Fruit fly (Drosophila melanogaster) whole organism, pupa: ENCODE data around the gene ine.

Source experiments
- CG10348 ChIP-seq: fragments of 200-800 bp; sonication (Bioruptor generic); IDR thresholded peaks from 2 replicates; pipeline ENCODE4 v1.3.6; 2022; ENCODE audit warnings: missing biosample characterization, missing genetic modification characterization
- CG12605 ChIP-seq: fragments of 200-800 bp; sonication (Bioruptor generic); IDR thresholded peaks from 2 replicates; pipeline ENCODE4 v1.3.6; 2022; ENCODE audit warnings: missing biosample characterization, missing genetic modification characterization
- CG13204 ChIP-seq: fragments of 200-800 bp; sonication (Bioruptor generic); optimal IDR thresholded peaks from 2 replicates; lab custom pipeline; 2018; ENCODE audit warnings: missing biosample characterization, mild to moderate bottlenecking, missing genetic modification characterization, moderate library complexity
- CG14655 ChIP-seq: fragments of 200-800 bp; sonication (Bioruptor generic); optimal IDR thresholded peaks from 3 replicates; lab custom pipeline; 2017; ENCODE audit warnings: mild to moderate bottlenecking, missing biosample characterization, missing genetic modification reagents, missing genetic modification characterization
- CG15710 ChIP-seq: fragments of 200-800 bp; sonication (Bioruptor generic); optimal IDR thresholded peaks from 2 replicates; lab custom pipeline; 2018; ENCODE audit warnings: missing biosample characterization, mild to moderate bottlenecking, missing genetic modification characterization, moderate library complexity
- CG32121 ChIP-seq: fragments of 200-800 bp; sonication (Bioruptor generic); IDR thresholded peaks from 2 replicates; pipeline ENCODE4 v1.3.6; 2022; ENCODE audit warnings: missing biosample characterization, missing genetic modification characterization
- CG34367 ChIP-seq: fragments of 200-800 bp; sonication (Bioruptor generic); optimal IDR thresholded peaks from 2 replicates; lab custom pipeline; 2018; ENCODE audit warnings: missing biosample characterization, mild to moderate bottlenecking, missing genetic modification characterization
- CG4496 ChIP-seq: fragments of 200-800 bp; sonication (Bioruptor generic); IDR thresholded peaks from 3 replicates; pipeline ENCODE4 v1.3.6; 2022; ENCODE audit warnings: missing biosample characterization, missing genetic modification characterization
- CG8159 ChIP-seq: fragments of 200-800 bp; sonication (Bioruptor generic); optimal IDR thresholded peaks from 3 replicates; lab custom pipeline; 2018; ENCODE audit warnings: missing biosample characterization, mild to moderate bottlenecking, missing genetic modification characterization, moderate library complexity
- CG8301 ChIP-seq: fragments of 200-800 bp; sonication (Bioruptor generic); optimal IDR thresholded peaks from 2 replicates; lab custom pipeline; 2018; ENCODE audit warnings: missing biosample characterization, mild to moderate bottlenecking, missing genetic modification characterization
- CG9948 ChIP-seq: fragments of 200-800 bp; sonication (Bioruptor generic); optimal IDR thresholded peaks from 2 replicates; lab custom pipeline; 2018; ENCODE audit warnings: missing biosample characterization, mild to moderate bottlenecking, missing genetic modification characterization, moderate library complexity
- D1 ChIP-seq: fragments of 200-800 bp; sonication (Bioruptor generic); optimal IDR thresholded peaks from 2 replicates; lab custom pipeline; 2018; ENCODE audit warnings: missing biosample characterization, mild to moderate bottlenecking, missing genetic modification characterization, moderate library complexity
- EcR ChIP-seq: fragments of 200-800 bp; sonication (Bioruptor generic); optimal IDR thresholded peaks from 3 replicates; lab custom pipeline; 2019; ENCODE audit warnings: missing biosample characterization, missing genetic modification characterization, mild to moderate bottlenecking, moderate library complexity, missing genetic modification reagents
- Ets98B ChIP-seq: fragments of 200-800 bp; sonication (Bioruptor generic); IDR thresholded peaks from 2 replicates; pipeline ENCODE4 v1.3.6; 2022; ENCODE audit warnings: missing biosample characterization, missing genetic modification characterization
- Pif1A ChIP-seq: fragments of 200-800 bp; sonication (Bioruptor generic); optimal IDR thresholded peaks from 3 replicates; lab custom pipeline; 2016; ENCODE audit warnings: missing biosample characterization, missing genetic modification characterization
- Pif1B ChIP-seq: fragments of 200-800 bp; sonication (Bioruptor generic); optimal IDR thresholded peaks from 3 replicates; lab custom pipeline; 2016; ENCODE audit warnings: missing biosample characterization, missing genetic modification characterization
- Snoo ChIP-seq: fragments of 200-800 bp; sonication (Bioruptor generic); optimal IDR thresholded peaks from 3 replicates; lab custom pipeline; 2017; ENCODE audit warnings: missing biosample characterization, mild to moderate bottlenecking, missing genetic modification characterization, inconsistent platforms
- fd96Ca ChIP-seq: fragments of 200-800 bp; sonication (Bioruptor generic); IDR thresholded peaks from 3 replicates; pipeline ENCODE4 v1.3.6; 2022; ENCODE audit warnings: missing biosample characterization, missing genetic modification characterization
- gl ChIP-seq: fragments of 200-800 bp; sonication (Bioruptor generic); optimal IDR thresholded peaks from 2 replicates; lab custom pipeline; 2018; ENCODE audit warnings: missing biosample characterization, mild to moderate bottlenecking, missing genetic modification characterization
- rn ChIP-seq: fragments of 200-800 bp; sonication (Bioruptor generic); IDR thresholded peaks from 2 replicates; pipeline ENCODE4 v1.3.6; 2022; ENCODE audit warnings: missing biosample characterization, missing genetic modification characterization

ine gene

DNA sequence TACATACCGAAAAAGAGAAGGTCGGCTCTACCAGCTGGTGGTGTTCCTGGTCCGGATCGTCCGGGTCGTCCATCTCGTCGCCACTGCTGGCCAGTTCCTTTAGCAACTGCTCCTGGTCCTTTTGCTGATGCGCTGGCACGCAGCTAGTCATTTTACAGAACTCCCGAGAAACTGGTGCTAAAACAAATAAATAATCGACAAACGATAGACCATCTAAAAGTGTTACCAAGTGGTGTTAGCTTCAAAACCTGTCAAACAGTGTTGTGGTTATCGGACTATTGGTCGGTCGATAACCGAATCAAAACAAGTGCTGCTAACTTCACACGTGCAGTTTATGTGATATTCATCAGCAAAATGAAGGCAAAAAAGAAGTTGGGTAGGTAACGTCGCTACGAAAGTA, 32.4 kb downstream of the ine start, which contains the start of the genes morgue and Elp3:
TSS of gene morgue (minus strand) at position 224 of the 400 bp plus-strand sequence.
TSS of gene Elp3 (plus strand) at position 276 of the 400 bp plus-strand sequence.
- no peak for TF ChIP-seq gl
- no peak for TF ChIP-seq CG13204 (GFP tag; lab: Kevin White, UChicago)
- no peak for TF ChIP-seq CG32121 (GFP tag; lab: Robert Waterston, UW)
- TF ChIP-seq CG15710 (tag; lab: Kevin White, UChicago) = no peak
- no peak for TF ChIP-seq rn (GFP tag; lab: Robert Waterston, UW)
- no peak for TF ChIP-seq Pif1A (GFP tag; lab: Kevin White, UChicago)

DNA sequence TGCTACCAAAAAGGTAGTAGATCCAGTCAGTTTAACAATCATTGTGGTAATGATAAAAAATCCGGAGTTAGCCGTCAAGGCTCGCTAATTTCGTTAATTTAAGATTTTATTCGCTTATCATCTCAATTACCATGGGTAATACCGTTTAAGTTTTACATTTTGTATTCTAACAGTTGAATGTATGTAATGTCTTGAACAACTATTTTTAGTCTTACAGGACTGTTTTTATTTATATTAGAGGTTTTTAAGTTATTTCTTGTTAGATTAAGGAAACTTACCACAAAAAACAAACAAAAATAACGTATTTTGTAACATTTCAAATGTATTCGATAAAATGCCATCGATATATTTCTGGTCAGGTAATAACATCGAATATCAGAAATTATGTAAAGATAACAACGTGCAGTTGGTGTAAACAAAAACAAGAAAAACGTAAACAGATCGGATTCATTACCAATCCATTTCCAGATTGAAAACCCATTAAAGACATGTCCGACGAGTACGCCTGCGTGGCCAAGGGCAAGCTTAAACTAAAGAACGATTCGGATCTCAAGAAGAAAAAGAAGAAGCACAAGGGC, 34.7 kb downstream of the ine start, which contains the start of the genes Sfp24F and CG15432:
TSS of gene Sfp24F (minus strand) at position 51 of the 578 bp plus-strand sequence.
TSS of gene CG15432 (plus strand) at position 311 of the 578 bp plus-strand sequence.
- TF ChIP-seq Pif1B (GFP tag; lab: Kevin White, UChicago) (no peak), CG13204 (GFP tag; lab: Kevin White, UChicago) (no peak), gl (no peak), EcR (no peak), CG12605 (GFP tag; lab: Robert Waterston, UW) (no peak), CG8301 (no peak)

dm6 chr2L:4440881-4441737, 35.7 kb downstream of the ine start, which contains the start of gene CG15431:
Gene CG15431 (minus strand): TSS chr2L:4441282.
- TF ChIP-seq fd96Ca (GFP tag; lab: Robert Waterston, UW) (peak; percentile 67; the same call in 2 of the 3 replicates), CG8159 (tag; lab: Kevin White, UChicago) (peak; percentile 35), Pif1A (GFP tag; lab: Kevin White, UChicago) (no peak), Ets98B (GFP tag; lab: Robert Waterston, UW) (peak; percentile 41), CG4496 (GFP tag; lab: Robert Waterston, UW) (peak; percentile 63; the same call in 1 of the 3 replicates), CG15710 (tag; lab: Kevin White, UChicago) (no peak), CG32121 (GFP tag; lab: Robert Waterston, UW) (peak; percentile 15; the same call in 1 of the 2 replicates), CG8301 (no peak), Pif1B (GFP tag; lab: Kevin White, UChicago) (no peak), CG10348 (GFP tag; lab: Robert Waterston, UW) (no peak)
- TF ChIP-seq, all 21 proteins: peak for 5

- TF ChIP-seq EcR = no peak
- no peak for TF ChIP-seq CG13204 (GFP tag; lab: Kevin White, UChicago)
- TF ChIP-seq CG4496 (GFP tag; lab: Robert Waterston, UW) = no peak
These were observed 39.3 kb downstream of the ine start, which contains the start of gene CG43056 for dm6 chr2L:4437487-4437886. Gene CG43056 (plus strand): TSS chr2L:4437787.

- TF ChIP-seq CG8159 (tag; lab: Kevin White, UChicago) (no peak), CG10348 (GFP tag; lab: Robert Waterston, UW) (no peak), fd96Ca (GFP tag; lab: Robert Waterston, UW) (no peak), CG8301 (no peak), gl (no peak), CG14655 (GFP tag; lab: Kevin White, UChicago) (no peak), Ets98B (GFP tag; lab: Robert Waterston, UW) (no peak), rn (GFP tag; lab: Robert Waterston, UW) (no peak), CG13204 (GFP tag; lab: Kevin White, UChicago) (no peak), CG12605 (GFP tag; lab: Robert Waterston, UW) (no peak), D1 (no peak), Pif1A (GFP tag; lab: Kevin White, UChicago) (no peak), CG4496 (GFP tag; lab: Robert Waterston, UW) (no peak), Snoo (tag; lab: Kevin White, UChicago) (no peak), CG34367 (tag; lab: Kevin White, UChicago) (no peak), EcR (no peak), CG9948 (tag; lab: Kevin White, UChicago) (no peak)
These were observed 43.2 kb downstream of the ine start, which contains the start of the genes CG34177 and CG34178 for dm6 chr2L:4433608-4434007. Gene CG34177 (plus strand): TSS chr2L:4433908. Gene CG34178 (plus strand): TSS chr2L:4433908.

DNA sequence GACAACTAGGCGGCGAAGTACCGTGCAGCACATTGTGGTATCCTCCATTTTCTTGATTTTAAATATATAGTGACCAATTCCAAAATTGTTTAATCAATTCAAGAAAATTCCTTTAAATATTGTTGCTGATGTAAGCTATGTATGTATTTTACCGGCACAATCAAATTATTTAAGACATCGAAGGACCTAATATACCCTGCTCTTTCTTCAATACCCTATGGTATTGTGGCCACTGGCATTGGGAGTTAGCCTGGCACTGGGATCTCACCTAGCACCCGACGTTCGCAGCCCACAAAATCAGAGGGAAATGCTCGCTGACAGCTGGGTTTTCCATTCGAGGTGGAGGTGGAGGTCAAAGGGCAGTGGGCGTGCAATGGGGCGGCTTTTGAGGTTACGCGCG, 54.7 kb downstream of the ine start:
- no peak for TF ChIP-seq Snoo (tag; lab: Kevin White, UChicago)
- no peak for TF ChIP-seq EcR

- TF ChIP-seq CG4496 (GFP tag; lab: Robert Waterston, UW) = 0 out of 3 replicates have a peak, but pooled peaks have one; percentile 9
- TF ChIP-seq gl = no peak
- TF ChIP-seq, all 21 proteins: peak for 1
These were observed 58.0 kb downstream of the ine start for dm6 chr2L:4418819-4419218.
